Worm (Caenorhabditis elegans): ENCODE results near the gene T13C5.6.
A peak's percentile ranks its signal among the peaks of the same experiment; 100 is the strongest.

- TF ChIP-seq W03F9.2 (tag; optimal IDR thresholded peaks at IDR 0.05) = peak; percentile 57
- peak; percentile 98 for TF ChIP-seq him-1 (tag; optimal IDR thresholded peaks at IDR 0.05)
- peak; percentile 91 for TF ChIP-seq dao-5 (tag; optimal IDR thresholded peaks at IDR 0.05)
These were observed at the start of gene T13C5.6 for ce11 chrX:6207687-6208088.

All from whole organism, L4/young adult.